Worm (Caenorhabditis elegans) whole organism, L3 larva: ENCODE results near the gene F44G3.7.

ENCODE experiments used
- R02D3.7 ChIP-seq: fragments of 150-350 bp; optimal IDR thresholded peaks from 2 replicates; lab custom pipeline; 2014; ENCODE audit warnings: missing biosample characterization, missing genetic modification characterization
- ZK546.5 ChIP-seq: sonication (generic microtip); optimal IDR thresholded peaks from 2 replicates; lab custom pipeline; 2017; ENCODE audit warnings: missing biosample characterization, missing genetic modification characterization
- aly-2 ChIP-seq: fragments of 150-350 bp; optimal IDR thresholded peaks from 2 replicates; lab custom pipeline; 2014; ENCODE audit warnings: missing biosample characterization, missing genetic modification characterization
- ceh-82 ChIP-seq: fragments of 150-350 bp; optimal IDR thresholded peaks from 2 replicates; lab custom pipeline; 2014; ENCODE audit warnings: missing biosample characterization, missing genetic modification characterization
- elt-1 ChIP-seq: fragments of 150-350 bp; optimal IDR thresholded peaks from 2 replicates; lab custom pipeline; 2014; ENCODE audit warnings: missing biosample characterization, missing genetic modification characterization
- lin-15B ChIP-seq: fragments of 150-350 bp; optimal IDR thresholded peaks from 2 replicates; lab custom pipeline; 2014; ENCODE audit warnings: missing biosample characterization, missing genetic modification characterization
- nhr-11 ChIP-seq: fragments of 150-350 bp; optimal IDR thresholded peaks from 2 replicates; lab custom pipeline; 2014; ENCODE audit warnings: missing biosample characterization, missing genetic modification characterization
- nhr-28 ChIP-seq: fragments of 150-350 bp; optimal IDR thresholded peaks from 2 replicates; lab custom pipeline; 2014; ENCODE audit warnings: missing biosample characterization, missing genetic modification characterization
- pqm-1 ChIP-seq: fragments of 150-350 bp; optimal IDR thresholded peaks from 2 replicates; lab custom pipeline; 2017; ENCODE audit warnings: missing biosample characterization, missing genetic modification characterization, inconsistent platforms
- skn-1 ChIP-seq: fragments of 150-350 bp; optimal IDR thresholded peaks from 2 replicates; lab custom pipeline; 2014; ENCODE audit warnings: missing biosample characterization, missing genetic modification characterization
- snpc-4 ChIP-seq: fragments of 150-350 bp; optimal IDR thresholded peaks from 2 replicates; lab custom pipeline; 2014; ENCODE audit warnings: missing biosample characterization, missing genetic modification characterization
- tbx-2 ChIP-seq: sonication (generic microtip); optimal IDR thresholded peaks from 2 replicates; lab custom pipeline; 2016; ENCODE audit warnings: mild to moderate bottlenecking, missing genetic modification characterization, missing compliant biosample characterization
- unc-62 ChIP-seq: fragments of 150-350 bp; sonication (generic microtip); optimal IDR thresholded peaks from 4 replicates; lab custom pipeline; 2014; ENCODE audit warnings: missing biosample characterization, missing genetic modification reagents, missing genetic modification characterization
- zag-1 ChIP-seq: fragments of 150-350 bp; optimal IDR thresholded peaks from 2 replicates; lab custom pipeline; 2014; ENCODE audit warnings: missing biosample characterization, missing genetic modification characterization

DNA sequence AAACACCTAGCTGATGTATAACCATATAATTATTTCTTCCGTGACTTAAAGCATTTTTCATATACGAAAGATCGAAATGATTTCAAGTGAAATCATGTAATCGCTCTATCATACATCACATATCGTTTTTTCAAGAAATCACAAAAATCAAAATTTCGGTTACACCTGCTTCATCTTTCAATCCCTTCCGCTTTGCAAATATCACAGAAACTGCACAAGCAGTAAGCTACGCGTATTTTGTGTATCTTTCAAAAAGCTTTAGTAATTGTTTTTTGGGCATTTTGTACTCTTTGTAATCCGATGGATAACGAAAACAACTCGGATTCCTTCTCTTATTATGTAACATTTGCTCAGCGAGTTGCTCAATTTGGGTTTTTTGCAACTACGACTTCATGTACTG lies 21.6 kb downstream of the F44G3.7 start, which contains the start of gene str-25:
- TF ChIP-seq ceh-82 (tag; lab: Kevin White, UChicago) (no peak), elt-1 (no peak), aly-2 (tag; lab: Kevin White, UChicago) (no peak), zag-1 (tag; lab: Kevin White, UChicago) (no peak), nhr-11 (tag; lab: Kevin White, UChicago) (no peak), snpc-4 (no peak), tbx-2 (tag; lab: Kevin White, UChicago) (no peak), R02D3.7 (tag; lab: Kevin White, UChicago) (no peak), pqm-1 (tag; lab: Kevin White, UChicago) (no peak), ZK546.5 (tag; lab: Kevin White, UChicago) (no peak), lin-15B (tag; lab: Kevin White, UChicago) (no peak), skn-1 (tag; lab: Kevin White, UChicago) (no peak), unc-62 (no peak), nhr-28 (tag; lab: Kevin White, UChicago) (no peak)
